Worm (Caenorhabditis elegans): Measurements from ENCODE around the gene Y39H10B.2.

Gene Y39H10B.2

ce11 chrV:3714750-3715149 is 46.2 kb downstream of the Y39H10B.2 start:
- TF ChIP-seq sea-1 (GFP tag; conservative IDR thresholded peaks at IDR 0.05) (no peak), pes-1 (GFP tag; IDR thresholded peaks at IDR 0.05) (no peak), hmbx-1 (tag; optimal IDR thresholded peaks at IDR 0.05) (no peak), tra-4 (tag; optimal IDR thresholded peaks at IDR 0.05) (no peak), tbx-11 (GFP tag; IDR thresholded peaks at IDR 0.05) (no peak), scrt-1 (GFP tag; IDR thresholded peaks at IDR 0.05) (no peak), ceh-13 (GFP tag; optimal IDR thresholded peaks at IDR 0.05) (no peak), flt-1 (GFP tag; IDR thresholded peaks at IDR 0.05) (no peak), tbx-37 (GFP tag; conservative IDR thresholded peaks at IDR 0.05) (no peak), ets-7 (tag; optimal IDR thresholded peaks at IDR 0.05) (no peak), ceh-36 (tag; optimal IDR thresholded peaks at IDR 0.05) (no peak), ama-1 (optimal IDR thresholded peaks at IDR 0.05) (no peak), B0310.2 (tag; optimal IDR thresholded peaks at IDR 0.05) (no peak), F13C5.2 (tag; optimal IDR thresholded peaks at IDR 0.05) (no peak)

- no peak for TF ChIP-seq ama-1 (optimal IDR thresholded peaks at IDR 0.05)
- TF ChIP-seq tbx-11 (GFP tag; IDR thresholded peaks at IDR 0.05) = no peak
- no peak for TF ChIP-seq flt-1 (GFP tag; IDR thresholded peaks at IDR 0.05)
- TF ChIP-seq tra-4 (tag; optimal IDR thresholded peaks at IDR 0.05) = no peak
These were observed 47.0 kb downstream of the Y39H10B.2 start, which contains the start of gene nrsn-1 for ce11 chrV:3715488-3716019. TSS of gene nrsn-1 (minus strand) at chrV:3715969.

DNA sequence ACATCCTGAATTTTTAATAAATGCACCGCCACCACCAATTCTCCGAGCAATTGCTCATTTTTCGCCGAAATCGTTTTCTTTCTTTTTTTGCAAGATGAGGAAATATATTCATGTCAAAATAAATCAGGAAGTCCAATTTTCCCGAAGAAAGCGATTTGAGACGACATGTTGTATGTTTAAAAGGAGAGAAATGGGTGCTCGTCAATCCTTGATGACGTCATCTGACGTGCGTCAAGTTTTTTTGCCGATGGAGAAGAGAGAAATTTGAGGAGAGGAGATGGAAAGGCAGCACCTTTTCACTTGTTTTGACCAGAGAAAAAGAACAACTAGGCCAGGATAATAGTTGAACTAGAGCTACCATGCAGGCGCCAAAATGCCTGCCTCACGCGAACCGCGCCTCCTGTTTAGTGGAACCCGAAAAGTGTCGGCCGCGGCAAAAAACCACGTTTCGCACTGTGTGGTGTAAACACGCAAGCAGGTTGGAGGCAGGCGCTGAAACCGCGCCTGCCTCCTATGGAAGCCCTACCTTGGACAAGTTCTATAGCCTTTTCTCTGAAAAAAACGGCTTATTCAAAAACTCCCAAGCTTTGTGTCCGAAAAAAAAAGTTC is 47.8 kb downstream of the Y39H10B.2 start:
- TF ChIP-seq flt-1 (GFP tag; IDR thresholded peaks at IDR 0.05) (no peak), scrt-1 (GFP tag; IDR thresholded peaks at IDR 0.05) (no peak), hmg-4 (GFP tag; optimal IDR thresholded peaks at IDR 0.05) (no peak), B0310.2 (tag; optimal IDR thresholded peaks at IDR 0.05) (no peak), hnd-1 (tag; optimal IDR thresholded peaks at IDR 0.05) (no peak), hmbx-1 (tag; optimal IDR thresholded peaks at IDR 0.05) (no peak), ceh-36 (tag; optimal IDR thresholded peaks at IDR 0.05) (no peak), ama-1 (optimal IDR thresholded peaks at IDR 0.05) (no peak), ets-7 (tag; optimal IDR thresholded peaks at IDR 0.05) (no peak)

ce11 chrV:3717751-3718150 is 49.2 kb downstream of the Y39H10B.2 start:
- TF ChIP-seq sea-1 (GFP tag; conservative IDR thresholded peaks at IDR 0.05) (no peak), ama-1 (optimal IDR thresholded peaks at IDR 0.05) (no peak), tra-4 (tag; optimal IDR thresholded peaks at IDR 0.05) (no peak), scrt-1 (GFP tag; IDR thresholded peaks at IDR 0.05) (no peak), hnd-1 (tag; optimal IDR thresholded peaks at IDR 0.05) (no peak)

DNA sequence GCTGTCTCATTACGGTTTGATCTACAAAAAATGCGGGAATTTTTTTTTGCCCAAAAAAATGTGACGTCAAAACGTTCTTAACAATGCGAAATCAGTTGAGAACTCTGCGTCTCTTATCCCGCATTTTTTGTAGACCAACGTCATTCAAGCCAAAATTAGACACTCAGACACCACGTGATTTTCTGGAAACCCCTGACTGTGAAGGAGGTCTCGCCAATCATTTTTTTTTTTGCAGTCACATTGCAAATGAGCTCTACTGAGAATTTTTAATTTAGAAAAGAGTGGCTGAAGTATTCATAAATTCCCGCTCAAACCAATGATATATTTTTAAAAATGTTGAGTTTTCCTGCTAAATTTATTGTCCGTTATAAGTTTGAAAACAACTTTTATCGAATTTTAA is 49.9 kb downstream of the Y39H10B.2 start:
- TF ChIP-seq ama-1 (optimal IDR thresholded peaks at IDR 0.05) (no peak), hmg-4 (GFP tag; optimal IDR thresholded peaks at IDR 0.05) (no peak), pes-1 (GFP tag; IDR thresholded peaks at IDR 0.05) (no peak), tbx-11 (GFP tag; IDR thresholded peaks at IDR 0.05) (no peak), sea-1 (GFP tag; conservative IDR thresholded peaks at IDR 0.05) (no peak), ceh-13 (GFP tag; optimal IDR thresholded peaks at IDR 0.05) (no peak), B0310.2 (tag; optimal IDR thresholded peaks at IDR 0.05) (no peak), aly-1 (tag; optimal IDR thresholded peaks at IDR 0.05) (no peak)
